Worm (Caenorhabditis elegans): Measurements from ENCODE around the gene Y59C2A.2.

DNA sequence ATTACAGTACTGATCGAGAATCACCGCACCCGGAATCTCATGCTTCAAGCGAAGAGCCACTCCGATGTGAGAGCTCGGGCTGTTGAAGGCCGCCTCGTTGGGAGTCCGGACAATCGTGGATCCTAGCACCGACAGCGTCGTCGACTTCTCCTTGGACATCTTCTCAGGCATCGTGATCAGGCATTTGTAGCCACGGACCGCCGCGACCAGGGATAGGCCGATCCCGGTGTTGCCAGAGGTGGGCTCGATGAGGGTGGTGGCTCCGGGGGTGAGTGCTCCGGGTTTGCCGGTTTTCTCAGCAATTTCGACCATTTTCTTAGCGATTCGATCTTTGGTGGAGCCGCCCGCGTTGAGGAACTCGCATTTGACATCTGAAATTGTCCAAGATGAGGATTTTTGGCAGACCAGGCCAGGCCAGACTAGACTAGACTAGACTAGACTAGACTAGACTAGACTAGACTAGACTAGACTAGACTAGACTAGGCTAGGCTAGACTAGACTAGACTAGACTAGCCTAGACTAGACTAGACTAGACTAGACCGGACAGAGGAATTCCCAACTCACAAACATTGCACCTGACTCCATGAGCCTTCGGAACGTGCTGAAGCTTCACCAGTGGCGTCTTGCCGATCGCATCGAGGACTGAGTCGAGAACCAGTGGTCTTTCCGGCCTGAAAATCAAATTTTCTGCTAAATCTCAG lies 17.4 kb upstream of the Y59C2A.2 start:
- TF ChIP-seq dao-5 (tag; optimal IDR thresholded peaks at IDR 0.05) (no peak), W03F9.2 (tag; optimal IDR thresholded peaks at IDR 0.05) (no peak), him-1 (tag; optimal IDR thresholded peaks at IDR 0.05) (no peak)
